Worm (Caenorhabditis elegans): ENCODE measurements around the gene sdz-12.

ce11 chrII:3781238-3781637 lies 49.6 kb upstream of the sdz-12 start:
- TF ChIP-seq nhr-28 (tag; optimal IDR thresholded peaks at IDR 0.05), result no peak
- no peak for TF ChIP-seq ztf-11 (tag; optimal IDR thresholded peaks at IDR 0.05)
- no peak for TF ChIP-seq unc-62 (GFP tag; optimal IDR thresholded peaks at IDR 0.05)
- TF ChIP-seq lsy-2 (tag; optimal IDR thresholded peaks at IDR 0.05), result no peak
- no peak for TF ChIP-seq ces-1 (GFP tag; optimal IDR thresholded peaks at IDR 0.05)
